Fruit fly (Drosophila melanogaster) whole organism, embryonic: ENCODE data around the gene msopa.

ENCODE experiments used
- Bgb ChIP-seq: fragments of 200-800 bp; sonication (Bioruptor generic); IDR thresholded peaks from 2 replicates; pipeline ENCODE4 v1.3.6; 2022; ENCODE audit warnings: missing biosample characterization, missing genetic modification characterization; ENCODE audit not compliant: partially characterized antibody
- CG11085 ChIP-seq: fragments of 200-800 bp; sonication (Bioruptor generic); IDR thresholded peaks from 2 replicates; pipeline ENCODE4 v1.3.6; 2022; ENCODE audit warnings: missing biosample characterization, missing genetic modification characterization
- CG11247 ChIP-seq: fragments of 200-800 bp; sonication (Bioruptor generic); IDR thresholded peaks from 2 replicates; pipeline ENCODE4 v1.3.6; 2022; ENCODE audit warnings: missing biosample characterization, missing genetic modification characterization
- CG11560 ChIP-seq: fragments of 200-800 bp; sonication (Bioruptor generic); IDR thresholded peaks from 3 replicates; pipeline ENCODE4 v1.3.6; 2022; ENCODE audit warnings: missing biosample characterization, missing genetic modification characterization
- CG12236 ChIP-seq: fragments of 200-800 bp; sonication (Bioruptor generic); optimal IDR thresholded peaks from 2 replicates; lab custom pipeline; 2016; ENCODE audit warnings: missing biosample characterization, missing genetic modification characterization
- CG1233 ChIP-seq: fragments of 200-800 bp; sonication (Bioruptor generic); optimal IDR thresholded peaks from 4 replicates; lab custom pipeline; 2018; ENCODE audit warnings: missing biosample characterization, mild to moderate bottlenecking, missing genetic modification characterization
- CG12391 ChIP-seq: fragments of 200-800 bp; sonication (Bioruptor generic); optimal IDR thresholded peaks from 3 replicates; lab custom pipeline; 2018; ENCODE audit warnings: missing biosample characterization, mild to moderate bottlenecking, missing genetic modification characterization, moderate library complexity
- CG12769 ChIP-seq: fragments of 200-800 bp; sonication (Bioruptor generic); optimal IDR thresholded peaks from 2 replicates; lab custom pipeline; 2019; ENCODE audit warnings: missing biosample characterization, mild to moderate bottlenecking, missing genetic modification characterization, moderate library complexity
- CG14860 ChIP-seq: fragments of 200-800 bp; sonication (Bioruptor generic); IDR thresholded peaks from 3 replicates; pipeline ENCODE4 v1.3.6; 2022; ENCODE audit warnings: missing biosample characterization, missing genetic modification characterization; ENCODE audit not compliant: partially characterized antibody
- CG14965 ChIP-seq: fragments of 200-800 bp; sonication (Bioruptor generic); optimal IDR thresholded peaks from 2 replicates; lab custom pipeline; 2016; ENCODE audit warnings: missing biosample characterization, missing genetic modification characterization, borderline replicate concordance
- CG15479 ChIP-seq: fragments of 200-800 bp; sonication (Bioruptor generic); optimal IDR thresholded peaks from 3 replicates; lab custom pipeline; 2019; ENCODE audit warnings: missing biosample characterization, mild to moderate bottlenecking, missing genetic modification characterization, moderate library complexity
- CG15601 ChIP-seq: fragments of 200-800 bp; sonication (Bioruptor generic); optimal IDR thresholded peaks from 3 replicates; lab custom pipeline; 2019; ENCODE audit warnings: missing biosample characterization, mild to moderate bottlenecking, missing genetic modification characterization, moderate library complexity
- CG17328 ChIP-seq: fragments of 200-800 bp; sonication (Bioruptor generic); IDR thresholded peaks from 2 replicates; pipeline ENCODE4 v1.3.6; 2022; ENCODE audit warnings: missing biosample characterization, missing genetic modification characterization
- CG18262 ChIP-seq: fragments of 200-800 bp; optimal IDR thresholded peaks from 3 replicates; lab custom pipeline; 2019; ENCODE audit warnings: missing biosample characterization, mild to moderate bottlenecking, missing genetic modification characterization, moderate library complexity
- CG1832 ChIP-seq: fragments of 200-800 bp; sonication (Bioruptor generic); optimal IDR thresholded peaks from 2 replicates; lab custom pipeline; 2017; ENCODE audit warnings: missing biosample characterization, mild to moderate bottlenecking, missing genetic modification characterization, inconsistent platforms
- CG2889 ChIP-seq: fragments of 200-800 bp; sonication (Bioruptor generic); IDR thresholded peaks from 3 replicates; pipeline ENCODE4 v1.3.6; 2022; ENCODE audit warnings: missing biosample characterization, missing genetic modification characterization
- CG32772 ChIP-seq: fragments of 200-800 bp; sonication (Bioruptor generic); IDR thresholded peaks from 2 replicates; pipeline ENCODE4 v1.3.6; 2022; ENCODE audit warnings: missing biosample characterization, missing genetic modification characterization
- CG3995 ChIP-seq: fragments of 200-800 bp; sonication (Bioruptor generic); optimal IDR thresholded peaks from 3 replicates; lab custom pipeline; 2016; ENCODE audit warnings: missing biosample characterization, missing genetic modification characterization
- CG4404 ChIP-seq: fragments of 200-800 bp; sonication (Bioruptor generic); IDR thresholded peaks from 2 replicates; pipeline ENCODE4 v1.3.6; 2022; ENCODE audit warnings: missing biosample characterization, missing genetic modification characterization
- CG6175 ChIP-seq: fragments of 200-800 bp; sonication (Bioruptor generic); IDR thresholded peaks from 3 replicates; pipeline ENCODE4 v1.3.6; 2022; ENCODE audit warnings: missing biosample characterization, missing genetic modification characterization
- CG7928 ChIP-seq: fragments of 200-800 bp; sonication (Bioruptor generic); optimal IDR thresholded peaks from 2 replicates; lab custom pipeline; 2017; ENCODE audit warnings: missing biosample characterization, mild to moderate bottlenecking, missing genetic modification characterization
- CG9727 ChIP-seq: fragments of 200-800 bp; sonication (Bioruptor generic); optimal IDR thresholded peaks from 3 replicates; lab custom pipeline; 2017; ENCODE audit warnings: missing biosample characterization, mild to moderate bottlenecking, missing genetic modification characterization
- CTCF ChIP-seq: fragments of 200-800 bp; sonication (Bioruptor generic); optimal IDR thresholded peaks from 2 replicates; lab custom pipeline; 2017; ENCODE audit warnings: missing biosample characterization, mild to moderate bottlenecking, missing genetic modification characterization, moderate library complexity
- Chrac-16 ChIP-seq: fragments of 200-800 bp; sonication (Bioruptor generic); optimal IDR thresholded peaks from 3 replicates; lab custom pipeline; 2016; ENCODE audit warnings: missing biosample characterization, missing genetic modification characterization
- Dbx ChIP-seq: fragments of 200-800 bp; sonication (Bioruptor generic); IDR thresholded peaks from 3 replicates; pipeline ENCODE4 v1.3.6; 2022; ENCODE audit warnings: missing biosample characterization, missing genetic modification characterization
- Doc3 ChIP-seq: fragments of 200-800 bp; sonication (Bioruptor generic); IDR thresholded peaks from 3 replicates; pipeline ENCODE4 v1.3.6; 2022; ENCODE audit warnings: missing biosample characterization, missing genetic modification characterization; ENCODE audit not compliant: partially characterized antibody
- Elba2 ChIP-seq: fragments of 200-800 bp; sonication (Bioruptor generic); optimal IDR thresholded peaks from 3 replicates; lab custom pipeline; 2016; ENCODE audit warnings: missing biosample characterization, missing genetic modification characterization
- Gug ChIP-seq: fragments of 200-800 bp; sonication (Bioruptor generic); IDR thresholded peaks from 4 replicates; pipeline ENCODE4 v1.3.6; 2022; ENCODE audit warnings: missing biosample characterization, missing genetic modification characterization
- Max ChIP-seq: fragments of 200-800 bp; sonication (Bioruptor generic); optimal IDR thresholded peaks from 2 replicates; lab custom pipeline; 2016; ENCODE audit warnings: missing biosample characterization, mild to moderate bottlenecking, missing genetic modification characterization
- Med ChIP-seq: fragments of 200-800 bp; sonication (Bioruptor generic); peaks from one replicate; lab custom pipeline; 2016; ENCODE audit warnings: missing biosample characterization, missing genetic modification characterization, mild to moderate bottlenecking, inconsistent platforms, moderate library complexity
- Nf-YA ChIP-seq: fragments of 200-800 bp; sonication (Bioruptor generic); IDR thresholded peaks from 2 replicates; pipeline ENCODE4 v1.3.6; 2022; ENCODE audit warnings: missing biosample characterization, missing genetic modification characterization
- Six4 ChIP-seq: fragments of 200-800 bp; sonication (Bioruptor generic); optimal IDR thresholded peaks from 2 replicates; lab custom pipeline; 2016; ENCODE audit warnings: missing biosample characterization, missing genetic modification characterization
- Spps ChIP-seq: fragments of 200-800 bp; sonication (Bioruptor generic); optimal IDR thresholded peaks from 2 replicates; lab custom pipeline; 2018; ENCODE audit warnings: missing biosample characterization, mild to moderate bottlenecking, missing genetic modification characterization
- Sry-δ ChIP-seq: fragments of 200-800 bp; sonication (Bioruptor generic); optimal IDR thresholded peaks from 2 replicates; lab custom pipeline; 2016; ENCODE audit warnings: missing biosample characterization, missing genetic modification characterization
- Stat92E ChIP-seq, 3 experiments: fragments of >200 bp in 2 of 3; fragments of 200-800 bp in 1 of 3; sonication (Bioruptor generic) in 1 of 3; optimal IDR thresholded peaks; 2 replicates each; lab custom pipeline; 2017 to 2019; ENCODE audit warnings: missing biosample characterization in 3 of 3, missing genetic modification characterization in 3 of 3, mild to moderate bottlenecking in 1 of 3, moderate library complexity in 1 of 3
- da ChIP-seq: fragments of 200-800 bp; sonication (Bioruptor generic); optimal IDR thresholded peaks from 2 replicates; lab custom pipeline; 2016; ENCODE audit warnings: missing biosample characterization, missing genetic modification characterization
- dan ChIP-seq: fragments of 200-800 bp; sonication (Bioruptor generic); IDR thresholded peaks from 2 replicates; pipeline ENCODE4 v1.3.6; 2022; ENCODE audit warnings: missing biosample characterization, missing genetic modification characterization
- disco-r ChIP-seq: fragments of 200-800 bp; sonication (Bioruptor generic); optimal IDR thresholded peaks from 2 replicates; lab custom pipeline; 2016; ENCODE audit warnings: missing biosample characterization, missing genetic modification characterization
- ewg ChIP-seq: fragments of 200-800 bp; sonication (Bioruptor generic); optimal IDR thresholded peaks from 3 replicates; lab custom pipeline; 2017; ENCODE audit warnings: mild to moderate bottlenecking, missing biosample characterization, missing genetic modification reagents, missing genetic modification characterization
- nerfin-1 ChIP-seq: fragments of 200-800 bp; sonication (Bioruptor generic); optimal IDR thresholded peaks from 3 replicates; lab custom pipeline; 2019; ENCODE audit warnings: missing biosample characterization, mild to moderate bottlenecking, missing genetic modification characterization, moderate library complexity
- phol ChIP-seq: fragments of 200-800 bp; sonication (Bioruptor generic); optimal IDR thresholded peaks from 3 replicates; lab custom pipeline; 2018; ENCODE audit warnings: missing biosample characterization, mild to moderate bottlenecking, missing genetic modification characterization, moderate library complexity
- ranshi ChIP-seq: fragments of 200-800 bp; sonication (Bioruptor generic); IDR thresholded peaks from 2 replicates; pipeline ENCODE4 v1.3.6; 2022; ENCODE audit warnings: missing biosample characterization, missing genetic modification characterization
- schlank ChIP-seq: fragments of 200-800 bp; sonication (Bioruptor generic); optimal IDR thresholded peaks from 2 replicates; lab custom pipeline; 2018; ENCODE audit warnings: missing biosample characterization, mild to moderate bottlenecking, missing genetic modification characterization
- sens ChIP-seq: fragments of 200-800 bp; sonication (Bioruptor generic); peaks from one replicate; lab custom pipeline; 2016; ENCODE audit warnings: missing biosample characterization, missing genetic modification characterization
- shn ChIP-seq: fragments of 200-800 bp; sonication (Bioruptor generic); optimal IDR thresholded peaks from 3 replicates; lab custom pipeline; 2016; ENCODE audit warnings: missing biosample characterization, missing genetic modification characterization
- slbo ChIP-seq: fragments of 200-800 bp; sonication (Bioruptor generic); IDR thresholded peaks from 2 replicates; pipeline ENCODE4 v1.3.6; 2022; ENCODE audit warnings: missing biosample characterization, missing genetic modification characterization
- sob ChIP-seq: fragments of 200-800 bp; sonication (Bioruptor generic); IDR thresholded peaks from 2 replicates; pipeline ENCODE4 v1.3.6; 2022; ENCODE audit warnings: missing biosample characterization, missing genetic modification characterization
- stwl ChIP-seq: fragments of 200-800 bp; sonication (Bioruptor generic); optimal IDR thresholded peaks from 3 replicates; lab custom pipeline; 2018; ENCODE audit warnings: missing biosample characterization, mild to moderate bottlenecking, missing genetic modification characterization, moderate library complexity
- unc-4 ChIP-seq: fragments of 200-800 bp; sonication (Bioruptor generic); IDR thresholded peaks from 2 replicates; pipeline ENCODE4 v1.3.6; 2022; ENCODE audit warnings: missing biosample characterization, missing genetic modification characterization; ENCODE audit not compliant: partially characterized antibody
- vvl ChIP-seq: fragments of 200-800 bp; sonication (Bioruptor generic); IDR thresholded peaks from 2 replicates; pipeline ENCODE4 v1.3.6; 2022; ENCODE audit warnings: missing biosample characterization, missing genetic modification characterization
- wor ChIP-seq: fragments of 200-800 bp; sonication (Bioruptor generic); IDR thresholded peaks from 2 replicates; pipeline ENCODE4 v1.3.6; 2022; ENCODE audit warnings: missing biosample characterization, missing genetic modification characterization
- zfh2 ChIP-seq: fragments of 200-800 bp; sonication (Bioruptor generic); optimal IDR thresholded peaks from 2 replicates; lab custom pipeline; 2016; ENCODE audit warnings: missing biosample characterization, missing genetic modification characterization

msopa gene

DNA sequence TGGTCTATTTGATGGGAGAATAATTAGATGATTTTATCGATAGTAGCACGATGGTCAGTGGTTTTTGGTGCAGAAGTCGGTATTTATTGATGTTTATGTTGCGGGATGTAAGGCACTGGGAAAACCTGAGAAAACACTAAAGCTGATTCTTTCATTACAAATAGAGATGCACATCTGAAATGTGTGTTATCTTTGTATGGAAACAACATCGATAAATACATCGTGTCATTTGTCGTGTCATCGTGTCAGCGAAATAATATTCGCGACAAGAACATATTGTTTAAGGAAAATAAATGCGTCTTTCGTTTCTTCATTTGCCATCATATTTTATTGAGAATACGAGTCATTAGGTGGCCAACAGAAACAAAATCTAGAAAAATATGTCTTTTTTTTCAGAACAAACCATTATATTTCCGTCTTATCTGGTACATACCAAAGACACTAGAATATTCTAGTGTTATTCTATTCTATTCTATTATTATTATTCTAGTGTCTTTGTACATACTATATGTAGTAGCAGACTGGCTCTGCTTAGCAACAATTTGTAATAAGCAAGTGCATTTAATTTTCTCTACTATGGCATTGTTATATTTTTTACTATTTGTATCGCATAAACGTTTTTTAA lies 8.1 kb upstream of the msopa start, which contains the start of gene CG7133 (continued):
- peak; percentile 89 for TF ChIP-seq Sry-δ (GFP tag; lab: Kevin White, UChicago)
- TF ChIP-seq Doc3 (GFP tag; lab: Robert Waterston, UW): peak; percentile 89
- TF ChIP-seq CG15479 (GFP tag; lab: Kevin White, UChicago): no peak
- TF ChIP-seq disco-r (GFP tag; lab: Kevin White, UChicago): no peak
- TF ChIP-seq CG11560 (tag; lab: Robert Waterston, UW): no peak
- no peak for TF ChIP-seq CTCF (GFP tag; lab: Kevin White, UChicago)
- no peak for TF ChIP-seq sob (GFP tag; lab: Robert Waterston, UW)
- peak; percentile 89 for TF ChIP-seq Elba2
- no peak for TF ChIP-seq CG12769 (tag; lab: Kevin White, UChicago)
- no peak for TF ChIP-seq CG32772
- no peak for TF ChIP-seq CG11247 (GFP tag; lab: Robert Waterston, UW)
- TF ChIP-seq ranshi: no peak
- no peak for TF ChIP-seq CG15601 (tag; lab: Kevin White, UChicago)
- no peak for TF ChIP-seq ewg
- TF ChIP-seq CG14965 (GFP tag; lab: Kevin White, UChicago): no peak
- TF ChIP-seq CG18262: no peak
- peak; percentile 14 for TF ChIP-seq CG12391 (tag; lab: Kevin White, UChicago)
- TF ChIP-seq CG9727 (GFP tag; lab: Kevin White, UChicago): no peak
- peak; percentile 83 for TF ChIP-seq stwl (tag; lab: Kevin White, UChicago)
- no peak for TF ChIP-seq CG11085 (GFP tag; lab: Robert Waterston, UW)
- no peak for TF ChIP-seq Nf-YA
- TF ChIP-seq wor (GFP tag; lab: Robert Waterston, UW): no peak
- TF ChIP-seq Stat92E (GFP tag; optimal IDR thresholded peaks at IDR 0.05; lab: Kevin White, UChicago): no peak
- no peak for TF ChIP-seq vvl
- no peak for TF ChIP-seq Six4 (GFP tag; lab: Kevin White, UChicago)
- peak; percentile 61 for TF ChIP-seq Med (GFP tag; lab: Kevin White, UChicago)
- TF ChIP-seq Bgb (GFP tag; lab: Robert Waterston, UW): peak; percentile 91
- TF ChIP-seq dan (GFP tag; lab: Robert Waterston, UW): no peak
- no peak for TF ChIP-seq CG1233 (GFP tag; lab: Kevin White, UChicago)
- peak; percentile 59 for TF ChIP-seq CG3995 (GFP tag; lab: Kevin White, UChicago)
- TF ChIP-seq sens: peak; percentile 67
- TF ChIP-seq zfh2 (GFP tag; lab: Kevin White, UChicago): no peak
- TF ChIP-seq Spps (tag; lab: Kevin White, UChicago): no peak
- TF ChIP-seq shn (GFP tag; lab: Kevin White, UChicago): no peak
- peak; percentile 89 for TF ChIP-seq CG14860
- no peak for TF ChIP-seq CG12236
- TF ChIP-seq CG1832: no peak
- no peak for TF ChIP-seq da (GFP tag; lab: Kevin White, UChicago)
- TF ChIP-seq Dbx (GFP tag; lab: Robert Waterston, UW): no peak
- no peak for TF ChIP-seq CG4404
- no peak for TF ChIP-seq nerfin-1
- no peak for TF ChIP-seq Max (GFP tag; lab: Kevin White, UChicago)
- peak; percentile 84 for TF ChIP-seq unc-4 (GFP tag; lab: Robert Waterston, UW)
- TF ChIP-seq CG7928 (GFP tag; lab: Kevin White, UChicago): no peak
- TF ChIP-seq slbo (GFP tag; lab: Robert Waterston, UW): no peak
- no peak for TF ChIP-seq CG6175 (GFP tag; lab: Robert Waterston, UW)
- no peak for TF ChIP-seq phol (tag; lab: Kevin White, UChicago)
- TF ChIP-seq Chrac-16 (GFP tag; lab: Kevin White, UChicago): no peak
- peak; percentile 19; the same call in 1 of the 4 replicates for TF ChIP-seq Gug (GFP tag; lab: Robert Waterston, UW)
- no peak for TF ChIP-seq schlank (tag; lab: Kevin White, UChicago)
- no peak for TF ChIP-seq CG2889
- TF ChIP-seq CG17328 (GFP tag; lab: Robert Waterston, UW): no peak
